Fruit fly (Drosophila melanogaster): ENCODE results near the gene Ir7e.

Ir7e gene

dm6 chrX:7888386-7889024 lies 7.0 kb upstream of the Ir7e start, which contains the start of gene Acat1 (continued):
- TF ChIP-seq gcm (GFP tag; optimal IDR thresholded peaks at IDR 0.05) = peak; percentile 8
- TF ChIP-seq lola (GFP tag; optimal IDR thresholded peaks at IDR 0.05) = peak in 1 of 3 experiments; percentile 30
- TF ChIP-seq CG18764 (GFP tag; optimal IDR thresholded peaks at IDR 0.05) = peak; percentile 15
- TF ChIP-seq repo (GFP tag; optimal IDR thresholded peaks at IDR 0.05) = peak; percentile 42
- peak; percentile 25 for TF ChIP-seq Camta (GFP tag; optimal IDR thresholded peaks at IDR 0.05)
- TF ChIP-seq CkIIα-i1 (GFP tag; IDR thresholded peaks at IDR 0.05) = no peak
- TF ChIP-seq CG8944 (GFP tag; optimal IDR thresholded peaks at IDR 0.05) = no peak
- TF ChIP-seq CG2129 (GFP tag; IDR thresholded peaks at IDR 0.05; ENCODE audit: partially characterized antibody) = no peak
- peak; percentile 12 for TF ChIP-seq Abd-B (GFP tag; optimal IDR thresholded peaks at IDR 0.05)
- no peak for TF ChIP-seq crol (GFP tag; IDR thresholded peaks at IDR 0.05)
- TF ChIP-seq CG31441 (GFP tag; IDR thresholded peaks at IDR 0.05) = 0 out of 2 replicates have a peak, but pooled peaks have one; percentile 40
- TF ChIP-seq CG12155 (GFP tag; optimal IDR thresholded peaks at IDR 0.05) = peak; percentile 65
- peak; percentile 56 for TF ChIP-seq ind (GFP tag; optimal IDR thresholded peaks at IDR 0.05)
- TF ChIP-seq CG10543 (GFP tag; optimal IDR thresholded peaks at IDR 0.05) = no peak
- TF ChIP-seq wor (GFP tag; IDR thresholded peaks at IDR 0.05) = no peak
- TF ChIP-seq Dll (GFP tag; IDR thresholded peaks at IDR 0.05; ENCODE audit: partially characterized antibody) = peak; percentile 61; the same call in 3 of the 4 replicates
- peak; percentile 29 for TF ChIP-seq CG5245 (GFP tag; optimal IDR thresholded peaks at IDR 0.05)
- TF ChIP-seq Adf1 (GFP tag; IDR thresholded peaks at IDR 0.05) = no peak
- TF ChIP-seq pho (GFP tag; optimal IDR thresholded peaks at IDR 0.05) = peak; percentile 40
- peak; percentile 52 for TF ChIP-seq trem (tag; optimal IDR thresholded peaks at IDR 0.05)
- no peak for TF ChIP-seq CG6254 (GFP tag; optimal IDR thresholded peaks at IDR 0.05)
- TF ChIP-seq twi (tag; optimal IDR thresholded peaks at IDR 0.05) = no peak
- TF ChIP-seq Dek (tag; optimal IDR thresholded peaks at IDR 0.05) = no peak
- TF ChIP-seq Chrac-16 (GFP tag; optimal IDR thresholded peaks at IDR 0.05) = peak; percentile 57
- no peak for TF ChIP-seq sc (optimal IDR thresholded peaks at IDR 0.05)
- TF ChIP-seq sc (GFP tag; optimal IDR thresholded peaks at IDR 0.05) = no peak
- peak; percentile 56 to 94 for TF ChIP-seq insv (GFP tag; optimal IDR thresholded peaks at IDR 0.05)
- peak; percentile 80 for TF ChIP-seq lilli (GFP tag; optimal IDR thresholded peaks at IDR 0.05)
- TF ChIP-seq CG9797 (GFP tag; optimal IDR thresholded peaks at IDR 0.05) = no peak
- TF ChIP-seq NC2α (GFP tag; optimal IDR thresholded peaks at IDR 0.05) = no peak
- TF ChIP-seq salm (tag; optimal IDR thresholded peaks at IDR 0.05) = no peak
- TF ChIP-seq CG1602 (GFP tag; optimal IDR thresholded peaks at IDR 0.05) = peak; percentile 44
- no peak for TF ChIP-seq run (tag; optimal IDR thresholded peaks at IDR 0.05)
- TF ChIP-seq gem (tag; optimal IDR thresholded peaks at IDR 0.05) = no peak
- TF ChIP-seq klu (GFP tag; IDR thresholded peaks at IDR 0.05) = peak; percentile 32; the same call in 1 of the 2 replicates
- TF ChIP-seq CG13424 (tag; optimal IDR thresholded peaks at IDR 0.05) = peak; percentile 31
- TF ChIP-seq BEAF-32 (GFP tag; optimal IDR thresholded peaks at IDR 0.05) = peak; percentile 57
- no peak for TF ChIP-seq Ada2b (GFP tag; IDR thresholded peaks at IDR 0.05)
- TF ChIP-seq Hr78 (GFP tag; optimal IDR thresholded peaks at IDR 0.05) = no peak
- TF ChIP-seq bowl (GFP tag; IDR thresholded peaks at IDR 0.05) = no peak
- TF ChIP-seq CG1529 (GFP tag; optimal IDR thresholded peaks at IDR 0.05) = no peak
- TF ChIP-seq br (optimal IDR thresholded peaks at IDR 0.05) = no peak
- no peak for TF ChIP-seq eyg (GFP tag; optimal IDR thresholded peaks at IDR 0.05)
- peak; percentile 37 for TF ChIP-seq CoRest (tag; optimal IDR thresholded peaks at IDR 0.05)
- TF ChIP-seq Trl (optimal IDR thresholded peaks at IDR 0.05) = no peak
- peak; percentile 52 for TF ChIP-seq Trl (GFP tag; optimal IDR thresholded peaks at IDR 0.05)
- TF ChIP-seq CG10267 (tag; optimal IDR thresholded peaks at IDR 0.05) = peak; percentile 90
- TF ChIP-seq zfh2 (GFP tag; optimal IDR thresholded peaks at IDR 0.05) = peak; percentile 77
- TF ChIP-seq corto (GFP tag; optimal IDR thresholded peaks at IDR 0.05) = peak; percentile 49
- TF ChIP-seq HLH4C (GFP tag; IDR thresholded peaks at IDR 0.05; ENCODE audit: partially characterized antibody) = 0 out of 3 replicates have a peak, but pooled peaks have one; percentile 42
